Worm (Caenorhabditis elegans) whole organism, L4 larva: ENCODE measurements around the gene R186.8.

Experiments
- Y5F2A.4 ChIP-seq: fragments of 200-800 bp; sonication (Bioruptor generic); optimal IDR thresholded peaks from 2 replicates; lab custom pipeline; 2018; ENCODE audit warnings: mild to moderate bottlenecking, missing genetic modification characterization, missing compliant biosample characterization
- ceh-82 ChIP-seq: sonication (generic microtip); optimal IDR thresholded peaks from 2 replicates; lab custom pipeline; 2017; ENCODE audit warnings: missing biosample characterization, missing genetic modification characterization
- hlh-30 ChIP-seq: sonication (generic microtip); optimal IDR thresholded peaks from 2 replicates; lab custom pipeline; 2017; ENCODE audit warnings: antibody characterized with exemption, mild to moderate bottlenecking, missing genetic modification characterization, missing compliant biosample characterization; ENCODE audit not compliant: insufficient read depth
- rbr-2 ChIP-seq: sonication (generic microtip); optimal IDR thresholded peaks from 2 replicates; lab custom pipeline; 2016; ENCODE audit warnings: missing genotype, missing genetic modification characterization, missing compliant biosample characterization
- unc-62 ChIP-seq, 3 experiments: fragments of 150-350 bp in 1 of 3; sonication (generic microtip); optimal IDR thresholded peaks in 2 of 3; peaks in 1 of 3; 1 replicate in 1 of 3; 2 replicates in 2 of 3; lab custom pipeline; 2014 to 2017; ENCODE audit warnings: missing biosample characterization in 3 of 3, missing genetic modification characterization in 3 of 3, missing genetic modification reagents in 3 of 3, missing genotype in 1 of 3

ce11 chrV:13013158-13013557 is 45.4 kb upstream of the R186.8 start, which contains the start of gene try-10:
- TF ChIP-seq hlh-30 (tag; lab: Kevin White, UChicago) (no peak), ceh-82 (tag; lab: Kevin White, UChicago) (no peak), rbr-2 (tag; lab: Kevin White, UChicago) (no peak), Y5F2A.4 (GFP tag; lab: Kevin White, UChicago) (no peak), unc-62 (GFP tag; optimal IDR thresholded peaks at IDR 0.05 in 1 of 2; lab: Kevin White, UChicago) (no peak), unc-62 (tag; optimal IDR thresholded peaks at IDR 0.05; lab: Kevin White, UChicago) (no peak)
